Fruit fly (Drosophila melanogaster): Measurements from ENCODE around the gene Vtld.
"Not testable (repeated sequence)": the region's sequence is repeated elsewhere in the genome, so short reads cannot be mapped to it uniquely, and the experiment has no call there.

- TF ChIP-seq Med (GFP tag); emc (GFP tag; optimal IDR thresholded peaks at IDR 0.05); CG12155 (GFP tag; optimal IDR thresholded peaks at IDR 0.05); pita (GFP tag; optimal IDR thresholded peaks at IDR 0.05); al (GFP tag; IDR thresholded peaks at IDR 0.05); CG18476 (GFP tag; optimal IDR thresholded peaks at IDR 0.05); CG14050 (GFP tag; IDR thresholded peaks at IDR 0.05); Gsc (GFP tag; IDR thresholded peaks at IDR 0.05); dan (GFP tag; IDR thresholded peaks at IDR 0.05); lmd (GFP tag; IDR thresholded peaks at IDR 0.05): not testable (repeated sequence)
Measured at dm6 chr3L:19760109-19760508, at the start of gene Vtld.

Data from whole organism, embryonic.